Worm (Caenorhabditis elegans): ENCODE data around the gene sdpn-1.

ce11 chrX:7953063-7953337 lies 45.0 kb downstream of the sdpn-1 start:
- TF ChIP-seq nhr-76 (tag; optimal IDR thresholded peaks at IDR 0.05) (no peak), snpc-4 (tag; optimal IDR thresholded peaks at IDR 0.05) (no peak), ceh-82 (tag; optimal IDR thresholded peaks at IDR 0.05) (no peak), ceh-16 (tag; optimal IDR thresholded peaks at IDR 0.05) (no peak), nhr-23 (tag; optimal IDR thresholded peaks at IDR 0.05) (no peak), egl-5 (tag; optimal IDR thresholded peaks at IDR 0.05) (no peak), nhr-12 (tag; optimal IDR thresholded peaks at IDR 0.05) (no peak), ztf-11 (tag; optimal IDR thresholded peaks at IDR 0.05) (no peak), ceh-28 (tag; optimal IDR thresholded peaks at IDR 0.05) (no peak), jun-1 (tag; optimal IDR thresholded peaks at IDR 0.05) (no peak)

Data from whole organism, L3 larva.